Fruit fly (Drosophila melanogaster) whole organism, prepupa: ENCODE results near the gene CG31601.

Source experiments
- Blimp-1 ChIP-seq: fragments of 200-800 bp; sonication (Bioruptor generic); optimal IDR thresholded peaks from 3 replicates; lab custom pipeline; 2017; ENCODE audit warnings: missing biosample characterization, missing genetic modification characterization, mild to moderate bottlenecking, moderate library complexity, missing genetic modification reagents
- CG15336 ChIP-seq: fragments of 200-800 bp; sonication (Bioruptor generic); IDR thresholded peaks from 2 replicates; pipeline ENCODE4 v1.3.6; 2022; ENCODE audit warnings: missing biosample characterization, missing genetic modification characterization
- CG1621 ChIP-seq: fragments of 200-800 bp; sonication (Bioruptor generic); optimal IDR thresholded peaks from 3 replicates; lab custom pipeline; 2018; ENCODE audit warnings: missing biosample characterization, mild to moderate bottlenecking, missing genetic modification characterization
- CG16779 ChIP-seq: fragments of 200-800 bp; sonication (Bioruptor generic); optimal IDR thresholded peaks from 3 replicates; lab custom pipeline; 2017; ENCODE audit warnings: missing biosample characterization, mild to moderate bottlenecking, missing genetic modification characterization
- CG3032 ChIP-seq: fragments of 200-800 bp; optimal IDR thresholded peaks from 2 replicates; lab custom pipeline; 2019; ENCODE audit warnings: missing biosample characterization, mild to moderate bottlenecking, missing genetic modification characterization, moderate library complexity
- CG31627 ChIP-seq: fragments of 200-800 bp; sonication (Bioruptor generic); optimal IDR thresholded peaks from 3 replicates; lab custom pipeline; 2016; ENCODE audit warnings: missing biosample characterization, missing genetic modification characterization
- CG34406 ChIP-seq: fragments of 200-800 bp; sonication (Bioruptor generic); optimal IDR thresholded peaks from 3 replicates; lab custom pipeline; 2016; ENCODE audit warnings: missing biosample characterization, missing genetic modification characterization
- CG6163 ChIP-seq: fragments of 200-800 bp; sonication (Bioruptor generic); IDR thresholded peaks from 3 replicates; pipeline ENCODE4 v1.3.6; 2022; ENCODE audit warnings: missing biosample characterization, missing genetic modification characterization
- CG6808 ChIP-seq: fragments of 200-800 bp; sonication (Bioruptor generic); optimal IDR thresholded peaks from 3 replicates; lab custom pipeline; 2017; ENCODE audit warnings: missing biosample characterization, missing genetic modification characterization, mild to moderate bottlenecking, moderate library complexity, missing genetic modification reagents
- CG7368 ChIP-seq: fragments of 200-800 bp; sonication (Bioruptor generic); optimal IDR thresholded peaks from 3 replicates; lab custom pipeline; 2016; ENCODE audit warnings: missing biosample characterization, missing genetic modification characterization
- CG8119 ChIP-seq: fragments of 200-800 bp; sonication (Bioruptor generic); IDR thresholded peaks from 3 replicates; pipeline ENCODE4 v1.3.6; 2022; ENCODE audit warnings: missing biosample characterization, missing genetic modification characterization
- CG9139 ChIP-seq: fragments of 200-800 bp; sonication (Bioruptor generic); optimal IDR thresholded peaks from 3 replicates; lab custom pipeline; 2017; ENCODE audit warnings: missing biosample characterization, mild to moderate bottlenecking, missing genetic modification characterization
- Eip75B ChIP-seq: fragments of 200-800 bp; sonication (Bioruptor generic); optimal IDR thresholded peaks from 3 replicates; lab custom pipeline; 2016; ENCODE audit warnings: missing biosample characterization, missing genetic modification characterization
- Eip78C ChIP-seq: fragments of 200-800 bp; sonication (Bioruptor generic); peaks from one replicate; lab custom pipeline; 2016; ENCODE audit warnings: missing biosample characterization, missing genetic modification characterization
- Eip93F ChIP-seq: fragments of 200-800 bp; sonication (Bioruptor generic); optimal IDR thresholded peaks from 2 replicates; lab custom pipeline; 2016; ENCODE audit warnings: missing biosample characterization, mild to moderate bottlenecking, missing genetic modification characterization
- Ets21C ChIP-seq: fragments of 200-800 bp; sonication (Bioruptor generic); optimal IDR thresholded peaks from 3 replicates; lab custom pipeline; 2016; ENCODE audit warnings: missing biosample characterization, missing genetic modification characterization
- Ets96B ChIP-seq: fragments of 200-800 bp; optimal IDR thresholded peaks from 2 replicates; lab custom pipeline; 2019; ENCODE audit warnings: missing biosample characterization, mild to moderate bottlenecking, missing genetic modification characterization, moderate library complexity
- Gug ChIP-seq: fragments of 200-800 bp; sonication (Bioruptor generic); IDR thresholded peaks from 2 replicates; pipeline ENCODE4 v1.3.6; 2022; ENCODE audit warnings: missing biosample characterization, missing genetic modification characterization
- Hr38 ChIP-seq: sonication (Bioruptor generic); optimal IDR thresholded peaks from 2 replicates; lab custom pipeline; 2016; ENCODE audit warnings: missing biosample characterization, missing genetic modification characterization
- Hr39 ChIP-seq: fragments of 200-800 bp; sonication (Bioruptor generic); optimal IDR thresholded peaks from 2 replicates; lab custom pipeline; 2016; ENCODE audit warnings: missing biosample characterization, missing genetic modification characterization
- Hr4 ChIP-seq: fragments of 200-800 bp; sonication (Bioruptor generic); optimal IDR thresholded peaks from 3 replicates; lab custom pipeline; 2016; ENCODE audit warnings: missing biosample characterization, missing genetic modification characterization
- Met ChIP-seq: fragments of 200-800 bp; sonication (Bioruptor generic); optimal IDR thresholded peaks from 3 replicates; lab custom pipeline; 2016; ENCODE audit warnings: missing biosample characterization, missing genetic modification characterization
- OdsH ChIP-seq: fragments of 200-800 bp; sonication (Bioruptor generic); optimal IDR thresholded peaks from 3 replicates; lab custom pipeline; 2016; ENCODE audit warnings: missing biosample characterization, missing genetic modification characterization
- Sox102F ChIP-seq: fragments of 200-800 bp; sonication (Bioruptor generic); optimal IDR thresholded peaks from 2 replicates; lab custom pipeline; 2016; ENCODE audit warnings: missing biosample characterization, mild to moderate bottlenecking, missing genetic modification characterization
- Sox15 ChIP-seq: fragments of 200-800 bp; sonication (Bioruptor generic); optimal IDR thresholded peaks from 3 replicates; lab custom pipeline; 2016; ENCODE audit warnings: missing biosample characterization, missing genetic modification characterization
- cyc ChIP-seq: fragments of 200-800 bp; sonication (Bioruptor generic); optimal IDR thresholded peaks from 3 replicates; lab custom pipeline; 2016; ENCODE audit warnings: missing biosample characterization, missing genetic modification characterization
- dac ChIP-seq: fragments of 200-800 bp; sonication (Bioruptor generic); optimal IDR thresholded peaks from 2 replicates; lab custom pipeline; 2017; ENCODE audit warnings: missing biosample characterization, mild to moderate bottlenecking, missing genetic modification characterization
- dsx ChIP-seq: fragments of 200-800 bp; optimal IDR thresholded peaks from 3 replicates; lab custom pipeline; 2019; ENCODE audit warnings: missing biosample characterization, mild to moderate bottlenecking, missing genetic modification characterization, moderate library complexity; ENCODE audit not compliant: poor library complexity, severe bottlenecking
- eg ChIP-seq: fragments of 200-800 bp; sonication (Bioruptor generic); IDR thresholded peaks from 3 replicates; pipeline ENCODE4 v1.3.6; 2022; ENCODE audit warnings: missing biosample characterization, missing genetic modification characterization
- esn ChIP-seq: fragments of 200-800 bp; sonication (Bioruptor generic); optimal IDR thresholded peaks from 2 replicates; lab custom pipeline; 2016; ENCODE audit warnings: missing biosample characterization, mild to moderate bottlenecking, missing genetic modification characterization, moderate library complexity
- fd59A ChIP-seq: fragments of 200-800 bp; sonication (Bioruptor generic); optimal IDR thresholded peaks from 2 replicates; lab custom pipeline; 2017; ENCODE audit warnings: missing biosample characterization, mild to moderate bottlenecking, missing genetic modification characterization, missing genetic modification reagents
- fd85E ChIP-seq: fragments of 200-800 bp; sonication (Bioruptor generic); optimal IDR thresholded peaks from 3 replicates; lab custom pipeline; 2016; ENCODE audit warnings: missing biosample characterization, missing genetic modification characterization
- fkh ChIP-seq: fragments of 200-800 bp; sonication (Bioruptor generic); optimal IDR thresholded peaks from 3 replicates; lab custom pipeline; 2017; ENCODE audit warnings: missing biosample characterization, mild to moderate bottlenecking, missing genetic modification characterization, moderate library complexity
- net ChIP-seq: fragments of 200-800 bp; sonication (Bioruptor generic); optimal IDR thresholded peaks from 3 replicates; lab custom pipeline; 2016; ENCODE audit warnings: missing biosample characterization, missing genetic modification characterization
- spab ChIP-seq: fragments of 200-800 bp; sonication (Bioruptor generic); optimal IDR thresholded peaks from 2 replicates; lab custom pipeline; 2017; ENCODE audit warnings: missing biosample characterization, mild to moderate bottlenecking, missing genetic modification characterization, missing genetic modification reagents
- ss ChIP-seq, 2 experiments: fragments of 200-800 bp; sonication (Bioruptor generic); optimal IDR thresholded peaks; 2 replicates in 1 of 2; 3 replicates in 1 of 2; lab custom pipeline; 2017 to 2018; ENCODE audit warnings: mild to moderate bottlenecking in 2 of 2, missing biosample characterization in 2 of 2, missing genetic modification characterization in 2 of 2, moderate library complexity in 1 of 2
- vri ChIP-seq: fragments of 200-800 bp; sonication (Bioruptor generic); optimal IDR thresholded peaks from 3 replicates; lab custom pipeline; 2016; ENCODE audit warnings: missing biosample characterization, mild to moderate bottlenecking, missing genetic modification characterization

Gene CG31601

dm6 chr2L:22043777-22044176 is at the start of gene CG31601:
Gene CG31601 (minus strand): TSS chr2L:22043877.
- TF ChIP-seq vri (GFP tag; lab: Kevin White, UChicago) (no peak), Gug (GFP tag; lab: Robert Waterston, UW) (no peak), spab (GFP tag; lab: Kevin White, UChicago) (no peak), Eip75B (no peak), dsx (GFP tag; lab: Kevin White, UChicago) (no peak), dac (no peak), Eip93F (GFP tag; lab: Kevin White, UChicago) (no peak), net (GFP tag; lab: Kevin White, UChicago) (no peak), CG9139 (GFP tag; lab: Kevin White, UChicago) (no peak), Hr38 (GFP tag; lab: Kevin White, UChicago) (no peak), CG31627 (GFP tag; lab: Kevin White, UChicago) (no peak), CG15336 (GFP tag; lab: Robert Waterston, UW) (no peak), CG3032 (tag; lab: Kevin White, UChicago) (no peak), Ets21C (GFP tag; lab: Kevin White, UChicago) (no peak), CG8119 (no peak), fkh (no peak), CG1621 (tag; lab: Kevin White, UChicago) (no peak), CG34406 (no peak), CG16779 (tag; lab: Kevin White, UChicago) (no peak)

- TF ChIP-seq ss (GFP tag; optimal IDR thresholded peaks at IDR 0.05; lab: Kevin White, UChicago) = no peak
- TF ChIP-seq CG34406 = no peak
- TF ChIP-seq cyc (GFP tag; lab: Kevin White, UChicago) = no peak
- no peak for TF ChIP-seq OdsH (GFP tag; lab: Kevin White, UChicago)
- TF ChIP-seq Sox102F (GFP tag; lab: Kevin White, UChicago) = no peak
- TF ChIP-seq fd59A = no peak
- TF ChIP-seq Ets96B (tag; lab: Kevin White, UChicago) = no peak
- no peak for TF ChIP-seq Hr39
- no peak for TF ChIP-seq CG7368 (GFP tag; lab: Kevin White, UChicago)
- TF ChIP-seq Hr4 = no peak
- TF ChIP-seq Hr38 (GFP tag; lab: Kevin White, UChicago) = no peak
- TF ChIP-seq CG6808 (GFP tag; lab: Kevin White, UChicago) = no peak
- TF ChIP-seq spab (GFP tag; lab: Kevin White, UChicago) = no peak
- no peak for TF ChIP-seq Gug (GFP tag; lab: Robert Waterston, UW)
- no peak for TF ChIP-seq fkh
- no peak for TF ChIP-seq esn (GFP tag; lab: Kevin White, UChicago)
- no peak for TF ChIP-seq CG6163 (GFP tag; lab: Robert Waterston, UW)
- no peak for TF ChIP-seq eg
- no peak for TF ChIP-seq CG9139 (GFP tag; lab: Kevin White, UChicago)
- no peak for TF ChIP-seq Blimp-1 (GFP tag; lab: Kevin White, UChicago)
These were observed 35.7 kb upstream of the CG31601 start, which contains the start of gene ttm3 for dm6 chr2L:22079332-22079731. Gene ttm3 (plus strand): TSS chr2L:22079632.

dm6 chr2L:22070844-22071243 is 27.2 kb upstream of the CG31601 start, which contains the start of gene tplus3a:
Gene tplus3a (plus strand): TSS chr2L:22071144.
- TF ChIP-seq CG1621 (tag; lab: Kevin White, UChicago) = no peak
- TF ChIP-seq Hr4 = no peak
- TF ChIP-seq Sox102F (GFP tag; lab: Kevin White, UChicago) = no peak
- no peak for TF ChIP-seq dsx (GFP tag; lab: Kevin White, UChicago)
- no peak for TF ChIP-seq CG6163 (GFP tag; lab: Robert Waterston, UW)
- no peak for TF ChIP-seq Eip78C (GFP tag; lab: Kevin White, UChicago)
- no peak for TF ChIP-seq fd85E (GFP tag; lab: Kevin White, UChicago)
- no peak for TF ChIP-seq Ets21C (GFP tag; lab: Kevin White, UChicago)
- no peak for TF ChIP-seq Eip93F (GFP tag; lab: Kevin White, UChicago)
- TF ChIP-seq Sox15 (GFP tag; lab: Kevin White, UChicago) = no peak
- TF ChIP-seq Met (GFP tag; lab: Kevin White, UChicago) = no peak
- TF ChIP-seq, all 60 proteins: peak for 0
